Fruit fly (Drosophila melanogaster): Measurements from ENCODE around the gene Gr28b.

The Gr28b gene

DNA sequence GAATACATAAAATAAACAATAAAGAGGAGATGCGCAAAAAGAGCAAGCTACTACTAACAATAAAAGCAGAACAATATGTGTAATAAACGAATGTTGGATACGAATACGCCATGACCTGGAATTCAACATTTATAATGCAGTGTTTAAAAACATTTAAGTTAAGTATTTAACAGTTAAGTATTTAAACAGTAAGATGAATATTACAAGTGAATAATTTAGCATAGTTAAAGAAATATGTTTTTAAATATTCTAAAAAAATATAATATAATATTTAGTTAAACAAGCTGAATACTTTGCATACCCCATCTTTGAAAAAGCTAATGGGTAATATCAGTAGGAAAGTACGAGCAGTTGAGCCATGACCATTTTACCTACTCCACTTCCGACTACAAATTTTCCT is 30.5 kb upstream of the Gr28b start (continued):
- no peak for TF ChIP-seq CG14860 (GFP tag; IDR thresholded peaks at IDR 0.05; ENCODE audit: partially characterized antibody)

DNA sequence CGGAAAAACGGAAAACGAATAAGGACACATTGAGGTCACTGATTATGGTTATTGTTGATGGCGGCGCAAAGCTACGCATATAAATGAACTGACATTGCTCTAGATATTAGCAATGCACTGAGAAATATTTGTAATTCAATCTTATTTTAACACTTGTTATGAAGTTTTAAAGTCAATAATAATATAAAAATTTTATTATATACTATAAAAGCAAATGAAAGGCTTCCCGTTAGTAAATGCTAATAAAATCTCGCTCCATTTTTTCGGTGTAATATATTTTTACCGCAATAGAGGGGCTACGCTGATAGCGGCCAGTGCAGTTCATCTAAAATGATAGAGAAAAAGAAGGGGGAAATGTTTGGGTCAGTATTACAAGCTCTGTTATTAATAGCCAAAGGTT is 29.9 kb upstream of the Gr28b start:
- TF ChIP-seq CG34422 (GFP tag; IDR thresholded peaks at IDR 0.05) = peak; percentile 44; the same call in 1 of the 3 replicates
- peak; percentile 43 for TF ChIP-seq CG3281 (GFP tag; optimal IDR thresholded peaks at IDR 0.05)
- no peak for TF ChIP-seq CG8359 (GFP tag; optimal IDR thresholded peaks at IDR 0.05; ENCODE audit: borderline replicate concordance)
- peak; percentile 71 for TF ChIP-seq Blimp-1 (GFP tag; optimal IDR thresholded peaks at IDR 0.05)
- TF ChIP-seq tio (GFP tag; optimal IDR thresholded peaks at IDR 0.05) = peak; percentile 40
- peak; percentile 51 for TF ChIP-seq ATbp (GFP tag; optimal IDR thresholded peaks at IDR 0.05)
- TF ChIP-seq CG17361 (GFP tag; IDR thresholded peaks at IDR 0.05) = peak; percentile 45; the same call in 2 of the 3 replicates
- peak; percentile 8 for TF ChIP-seq CG12155 (GFP tag; optimal IDR thresholded peaks at IDR 0.05)
- TF ChIP-seq Oaz (GFP tag; IDR thresholded peaks at IDR 0.05) = peak; percentile 35; the same call in 1 of the 2 replicates
- no peak for TF ChIP-seq pan (optimal IDR thresholded peaks at IDR 0.05)
- peak in 1 of 2 experiments; percentile 66 for TF ChIP-seq pan (GFP tag; optimal IDR thresholded peaks at IDR 0.05 in 1 of 2, IDR thresholded peaks at IDR 0.05 in 1 of 2)
- TF ChIP-seq CG7839 (tag; optimal IDR thresholded peaks at IDR 0.05) = peak; percentile 68
- TF ChIP-seq lab (GFP tag; optimal IDR thresholded peaks at IDR 0.05) = peak; percentile 66
- peak; percentile 57 for TF ChIP-seq CG8388 (GFP tag; optimal IDR thresholded peaks at IDR 0.05)
- no peak for TF ChIP-seq CG2889 (GFP tag; IDR thresholded peaks at IDR 0.05)
- peak; percentile 62 for TF ChIP-seq CG12391 (tag; optimal IDR thresholded peaks at IDR 0.05)
- TF ChIP-seq Hmr (GFP tag; optimal IDR thresholded peaks at IDR 0.05) = peak; percentile 16
- peak; percentile 71 for TF ChIP-seq lmd (GFP tag; IDR thresholded peaks at IDR 0.05)
- TF ChIP-seq trem (tag; optimal IDR thresholded peaks at IDR 0.05) = peak; percentile 27
- TF ChIP-seq Ravus (GFP tag; IDR thresholded peaks at IDR 0.05) = peak; percentile 6
- TF ChIP-seq Nf-YC (tag; optimal IDR thresholded peaks at IDR 0.05) = peak; percentile 38
- TF ChIP-seq Bgb (GFP tag; IDR thresholded peaks at IDR 0.05; ENCODE audit: partially characterized antibody) = no peak
- TF ChIP-seq TFAM (GFP tag; optimal IDR thresholded peaks at IDR 0.05) = no peak
- TF ChIP-seq CG11504 (tag; optimal IDR thresholded peaks at IDR 0.05) = peak; percentile 80
- TF ChIP-seq Fer1 (GFP tag; optimal IDR thresholded peaks at IDR 0.05) = peak; percentile 62
- no peak for TF ChIP-seq toy (GFP tag; IDR thresholded peaks at IDR 0.05)
- TF ChIP-seq CG6254 (GFP tag; optimal IDR thresholded peaks at IDR 0.05) = peak; percentile 35
- peak; percentile 72 for TF ChIP-seq E2f1 (GFP tag; IDR thresholded peaks at IDR 0.05)
- TF ChIP-seq CG3407 (GFP tag; optimal IDR thresholded peaks at IDR 0.05) = peak; percentile 16
- peak; percentile 49 for TF ChIP-seq CoRest (tag; optimal IDR thresholded peaks at IDR 0.05)
- no peak for TF ChIP-seq vfl (GFP tag; optimal IDR thresholded peaks at IDR 0.05)
- 0 out of 2 replicates have a peak, but pooled peaks have one; percentile 54 for TF ChIP-seq sob (GFP tag; IDR thresholded peaks at IDR 0.05)
- TF ChIP-seq slbo (GFP tag; IDR thresholded peaks at IDR 0.05) = peak; percentile 47
- TF ChIP-seq B-H1 (GFP tag; IDR thresholded peaks at IDR 0.05) = peak; percentile 52; the same call in 1 of the 3 replicates
- peak; percentile 53 for TF ChIP-seq CG8924 (tag; optimal IDR thresholded peaks at IDR 0.05)
- TF ChIP-seq nau (GFP tag; optimal IDR thresholded peaks at IDR 0.05) = peak; percentile 28
- peak; percentile 14 for TF ChIP-seq tin (GFP tag; optimal IDR thresholded peaks at IDR 0.05)
- TF ChIP-seq CG7357 (GFP tag; IDR thresholded peaks at IDR 0.05) = 0 out of 3 replicates have a peak, but pooled peaks have one; percentile 19
- peak; percentile 66 for TF ChIP-seq CG6689 (GFP tag; IDR thresholded peaks at IDR 0.05)
- TF ChIP-seq CG18619 (GFP tag; optimal IDR thresholded peaks at IDR 0.05) = no peak
- peak; percentile 9 for TF ChIP-seq CG1233 (GFP tag; optimal IDR thresholded peaks at IDR 0.05)
- peak; percentile 43; the same call in 1 of the 2 replicates for TF ChIP-seq CG31224 (GFP tag; IDR thresholded peaks at IDR 0.05)
- TF ChIP-seq MBD-R2 (GFP tag; IDR thresholded peaks at IDR 0.05) = 0 out of 2 replicates have a peak, but pooled peaks have one; percentile 10
- TF ChIP-seq CG2678 (tag; optimal IDR thresholded peaks at IDR 0.05) = peak; percentile 72
- peak; percentile 41 for TF ChIP-seq CG18599 (GFP tag; optimal IDR thresholded peaks at IDR 0.05)
- no peak for TF ChIP-seq CG10431 (GFP tag; optimal IDR thresholded peaks at IDR 0.05)
- TF ChIP-seq vvl (GFP tag; IDR thresholded peaks at IDR 0.05) = peak; percentile 69
